Worm (Caenorhabditis elegans) whole organism, young adult: ENCODE results near the gene nlp-31.

Experiments
- B0336.3 ChIP-seq: fragments of 200-800 bp; sonication (Bioruptor generic); IDR thresholded peaks from 2 replicates; pipeline ENCODE4 v1.3.6; 2022; ENCODE audit warnings: missing genetic modification characterization, missing compliant biosample characterization
- D2030.7 ChIP-seq: fragments of 200-800 bp; sonication (Bioruptor generic); IDR thresholded peaks from 2 replicates; pipeline ENCODE4 v1.3.6; 2022; ENCODE audit warnings: missing genetic modification reagents, missing genetic modification characterization, missing compliant biosample characterization
- F10E7.11 ChIP-seq: sonication (generic microtip); optimal IDR thresholded peaks from 2 replicates; lab custom pipeline; 2017; ENCODE audit warnings: mild to moderate bottlenecking, missing genetic modification characterization, moderate library complexity, missing compliant biosample characterization
- F23B12.7 ChIP-seq: sonication (generic microtip); optimal IDR thresholded peaks from 2 replicates; lab custom pipeline; 2017; ENCODE audit warnings: missing genetic modification characterization, mild to moderate bottlenecking, missing compliant biosample characterization, antibody characterized with exemption, moderate library complexity; ENCODE audit not compliant: insufficient read depth
- F33H1.4 ChIP-seq: fragments of 200-800 bp; sonication (Bioruptor generic); IDR thresholded peaks from 2 replicates; pipeline ENCODE4 v1.3.6; 2022; ENCODE audit warnings: missing genetic modification reagents, missing genetic modification characterization, missing compliant biosample characterization
- Y95B8A.8 ChIP-seq: fragments of 200-800 bp; sonication (Bioruptor generic); IDR thresholded peaks from 2 replicates; pipeline ENCODE4 v1.3.6; 2022; ENCODE audit warnings: missing genetic modification reagents, missing genetic modification characterization, missing compliant biosample characterization
- akir-1 ChIP-seq: fragments of 200-800 bp; sonication (Bioruptor generic); optimal IDR thresholded peaks from 2 replicates; lab custom pipeline; 2018; ENCODE audit warnings: mild to moderate bottlenecking, missing genetic modification characterization, moderate library complexity, missing compliant biosample characterization
- ama-1 ChIP-seq, 3 experiments: fragments of 150-350 bp in 1 of 3; sonication (generic microtip) in 2 of 3; optimal IDR thresholded peaks; 2 replicates each; lab custom pipeline; 2014 to 2018; ENCODE audit warnings: missing biosample characterization in 2 of 3, missing genetic modification characterization in 2 of 3, missing genetic modification reagents in 2 of 3
- athp-1 ChIP-seq: sonication (generic microtip); optimal IDR thresholded peaks from 2 replicates; lab custom pipeline; 2017; ENCODE audit warnings: mild to moderate bottlenecking, missing genetic modification characterization, missing compliant biosample characterization
- attf-5 ChIP-seq: fragments of 200-800 bp; sonication (Bioruptor generic); optimal IDR thresholded peaks from 2 replicates; lab custom pipeline; 2018; ENCODE audit warnings: mild to moderate bottlenecking, missing genetic modification characterization, missing compliant biosample characterization
- ceh-91 ChIP-seq: fragments of 200-800 bp; sonication (Bioruptor generic); IDR thresholded peaks from 2 replicates; pipeline ENCODE4 v1.3.6; 2022; ENCODE audit warnings: missing genetic modification reagents, missing genetic modification characterization, missing compliant biosample characterization
- chd-7 ChIP-seq: sonication (generic microtip); optimal IDR thresholded peaks from 2 replicates; lab custom pipeline; 2016; ENCODE audit warnings: mild to moderate bottlenecking, missing genetic modification characterization, moderate library complexity, missing compliant biosample characterization
- die-1 ChIP-seq: sonication (generic microtip); optimal IDR thresholded peaks from 2 replicates; lab custom pipeline; 2016; ENCODE audit warnings: missing genotype, mild to moderate bottlenecking, missing genetic modification characterization, missing compliant biosample characterization
- dox-1 ChIP-seq: fragments of 200-800 bp; sonication (Bioruptor generic); IDR thresholded peaks from 2 replicates; pipeline ENCODE4 v1.3.6; 2022; ENCODE audit warnings: missing genetic modification reagents, missing genetic modification characterization, missing compliant biosample characterization
- egrh-3 ChIP-seq: fragments of 200-800 bp; sonication (Bioruptor generic); IDR thresholded peaks from 2 replicates; pipeline ENCODE4 v1.3.6; 2022; ENCODE audit warnings: missing genetic modification reagents, missing genetic modification characterization, missing compliant biosample characterization
- hlh-12 ChIP-seq: sonication (generic microtip); optimal IDR thresholded peaks from 2 replicates; lab custom pipeline; 2016; ENCODE audit warnings: missing genetic modification characterization, missing compliant biosample characterization
- hlh-26 ChIP-seq: fragments of 200-800 bp; sonication (Bioruptor generic); conservative IDR thresholded peaks from 2 replicates; pipeline ENCODE4 v1.3.6; 2022; ENCODE audit warnings: missing genetic modification reagents, missing genetic modification characterization, missing compliant biosample characterization
- hmg-1.2 ChIP-seq: fragments of 200-800 bp; sonication (Bioruptor generic); IDR thresholded peaks from 2 replicates; pipeline ENCODE4 v1.3.6; 2022; ENCODE audit warnings: missing genetic modification reagents, missing genetic modification characterization, missing compliant biosample characterization
- let-607 ChIP-seq, 2 experiments: fragments of 200-800 bp in 1 of 2; sonication (Bioruptor generic) in 1 of 2; sonication (generic microtip) in 1 of 2; optimal IDR thresholded peaks; 2 replicates each; lab custom pipeline; 2016 to 2018; ENCODE audit warnings: mild to moderate bottlenecking in 2 of 2, missing compliant biosample characterization in 2 of 2, missing genetic modification characterization in 2 of 2, moderate library complexity in 2 of 2, missing genotype in 1 of 2
- lin-26 ChIP-seq: fragments of 200-800 bp; sonication (Bioruptor generic); IDR thresholded peaks from 2 replicates; pipeline ENCODE4 v1.3.6; 2022; ENCODE audit warnings: missing genetic modification reagents, missing genetic modification characterization, missing compliant biosample characterization
- mcd-1 ChIP-seq: fragments of 200-800 bp; sonication (Bioruptor generic); IDR thresholded peaks from 2 replicates; pipeline ENCODE4 v1.3.6; 2022; ENCODE audit warnings: missing genetic modification reagents, missing genetic modification characterization, missing compliant biosample characterization
- mxl-1 ChIP-seq: sonication (generic microtip); optimal IDR thresholded peaks from 2 replicates; lab custom pipeline; 2016; ENCODE audit warnings: missing genetic modification characterization, missing compliant biosample characterization
- nfyb-1 ChIP-seq: fragments of 200-800 bp; sonication (Bioruptor generic); IDR thresholded peaks from 2 replicates; pipeline ENCODE4 v1.3.6; 2022; ENCODE audit warnings: missing genetic modification reagents, missing genetic modification characterization, missing compliant biosample characterization
- snpc-1.3 ChIP-seq: sonication (generic microtip); optimal IDR thresholded peaks from 2 replicates; lab custom pipeline; 2017; ENCODE audit warnings: missing genetic modification characterization, mild to moderate bottlenecking, missing compliant biosample characterization, antibody characterized with exemption, moderate library complexity, missing genotype, missing genetic modification reagents; ENCODE audit not compliant: insufficient read depth
- tbp1 ChIP-seq: fragments of 200-800 bp; sonication (Bioruptor generic); optimal IDR thresholded peaks from 2 replicates; lab custom pipeline; 2018; ENCODE audit warnings: mild to moderate bottlenecking, missing genetic modification characterization, missing compliant biosample characterization
- tbx-9 ChIP-seq: sonication (generic microtip); optimal IDR thresholded peaks from 2 replicates; lab custom pipeline; 2016; ENCODE audit warnings: borderline replicate concordance, missing genetic modification characterization, inconsistent platforms, missing compliant biosample characterization
- xnd-1 ChIP-seq: sonication (generic microtip); optimal IDR thresholded peaks from 2 replicates; lab custom pipeline; 2016; ENCODE audit warnings: missing genotype, missing genetic modification reagents, missing genetic modification characterization, missing compliant biosample characterization
- zfh-2 ChIP-seq: fragments of 200-800 bp; sonication (Bioruptor generic); conservative IDR thresholded peaks from 2 replicates; pipeline ENCODE4 v1.3.6; 2022; ENCODE audit warnings: missing genetic modification reagents, missing genetic modification characterization, missing compliant biosample characterization
- ztf-3 ChIP-seq: fragments of 200-800 bp; sonication (Bioruptor generic); optimal IDR thresholded peaks from 2 replicates; lab custom pipeline; 2018; ENCODE audit warnings: mild to moderate bottlenecking, missing genetic modification characterization, missing compliant biosample characterization
- ztf-6 ChIP-seq: fragments of 200-800 bp; sonication (Bioruptor generic); IDR thresholded peaks from 2 replicates; pipeline ENCODE4 v1.3.6; 2022; ENCODE audit warnings: missing genetic modification reagents, missing genetic modification characterization, missing compliant biosample characterization

nlp-31 gene

ce11 chrV:3985104-3985503 is 5.2 kb downstream of the nlp-31 start:
- no peak for TF ChIP-seq attf-5 (GFP tag; lab: Kevin White, UChicago)

- TF ChIP-seq athp-1: no peak
- peak; percentile 39 for TF ChIP-seq ama-1 (optimal IDR thresholded peaks at IDR 0.05; lab: Kevin White, UChicago)
- no peak for TF ChIP-seq ama-1 (GFP tag; optimal IDR thresholded peaks at IDR 0.05; lab: Kevin White, UChicago)
Observed at ce11 chrV:3987616-3988015, 7.8 kb downstream of the nlp-31 start, which contains the start of gene nlp-28. Gene nlp-28 (plus strand): TSS chrV:3987900.

- TF ChIP-seq chd-7 (tag; lab: Kevin White, UChicago): no peak
- no peak for TF ChIP-seq akir-1 (GFP tag; lab: Kevin White, UChicago)
- TF ChIP-seq zfh-2 (GFP tag; lab: Robert Waterston, UW): no peak
- no peak for TF ChIP-seq F23B12.7
- no peak for TF ChIP-seq Y95B8A.8
- no peak for TF ChIP-seq mcd-1
- no peak for TF ChIP-seq nfyb-1
- no peak for TF ChIP-seq F10E7.11 (tag; lab: Kevin White, UChicago)
- no peak for TF ChIP-seq ztf-3 (GFP tag; lab: Kevin White, UChicago)
- no peak for TF ChIP-seq hlh-12 (tag; lab: Kevin White, UChicago)
- no peak for TF ChIP-seq hmg-1.2
Observed at ce11 chrV:3989070-3989469, 9.2 kb downstream of the nlp-31 start, which contains the start of gene nlp-27. Gene nlp-27 (plus strand): TSS chrV:3989378.

- TF ChIP-seq tbx-9 (tag; lab: Kevin White, UChicago): no peak
Observed at ce11 chrV:3992334-3992733, 12.5 kb downstream of the nlp-31 start.

- TF ChIP-seq mxl-1 (tag; lab: Kevin White, UChicago) (no peak), let-607 (tag; optimal IDR thresholded peaks at IDR 0.05; lab: Kevin White, UChicago) (no peak), xnd-1 (tag; lab: Kevin White, UChicago) (no peak), ztf-3 (GFP tag; lab: Kevin White, UChicago) (no peak), B0336.3 (GFP tag; lab: Robert Waterston, UW) (no peak)
Observed at ce11 chrV:3994048-3994447, 14.2 kb downstream of the nlp-31 start, which contains the start of gene K09D9.9. Gene K09D9.9 (minus strand): TSS chrV:3994148.

- TF ChIP-seq D2030.7 (GFP tag; lab: Robert Waterston, UW) (no peak), F33H1.4 (GFP tag; lab: Robert Waterston, UW) (no peak), egrh-3 (GFP tag; lab: Robert Waterston, UW) (no peak), hlh-26 (GFP tag; lab: Robert Waterston, UW) (no peak), snpc-1.3 (tag; lab: Kevin White, UChicago) (no peak), tbp1 (GFP tag; lab: Kevin White, UChicago) (no peak), ztf-6 (GFP tag; lab: Robert Waterston, UW) (no peak), tbx-9 (tag; lab: Kevin White, UChicago) (no peak), ceh-91 (GFP tag; lab: Robert Waterston, UW) (no peak), dox-1 (no peak), die-1 (tag; lab: Kevin White, UChicago) (no peak), lin-26 (GFP tag; lab: Robert Waterston, UW) (no peak)
Observed at ce11 chrV:3995838-3996237, 16.0 kb downstream of the nlp-31 start, which contains the start of gene srx-62. Gene srx-62 (minus strand): TSS chrV:3995938.
